Fruit fly (Drosophila melanogaster): Measurements from ENCODE around the gene Top3beta.

DNA sequence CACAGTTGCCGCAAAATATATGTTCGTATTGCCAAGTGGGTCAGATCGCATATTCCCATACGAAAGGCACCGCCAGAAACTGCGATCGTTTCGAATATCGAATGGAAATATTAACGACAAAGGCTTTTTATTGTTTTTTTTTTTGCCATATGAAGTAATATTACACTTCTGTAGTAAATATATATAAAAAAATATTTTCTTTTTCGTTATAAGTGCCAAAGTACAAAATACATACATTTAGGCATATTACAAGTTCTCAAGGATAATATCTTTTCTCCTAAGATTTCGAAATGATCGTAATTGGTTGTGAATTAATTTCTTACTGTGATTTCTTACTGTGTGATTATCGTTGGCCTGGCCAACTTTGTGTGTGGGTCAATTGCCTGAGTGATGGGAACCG, 16.4 kb upstream of the Top3beta start:
- TF ChIP-seq Myc (optimal IDR thresholded peaks at IDR 0.05) (no peak), insv (optimal IDR thresholded peaks at IDR 0.05) (no peak), psq (optimal IDR thresholded peaks at IDR 0.05) (no peak)

All from Kc167 (cell line).